Fruit fly (Drosophila melanogaster): ENCODE results near the gene Snoo.

DNA sequence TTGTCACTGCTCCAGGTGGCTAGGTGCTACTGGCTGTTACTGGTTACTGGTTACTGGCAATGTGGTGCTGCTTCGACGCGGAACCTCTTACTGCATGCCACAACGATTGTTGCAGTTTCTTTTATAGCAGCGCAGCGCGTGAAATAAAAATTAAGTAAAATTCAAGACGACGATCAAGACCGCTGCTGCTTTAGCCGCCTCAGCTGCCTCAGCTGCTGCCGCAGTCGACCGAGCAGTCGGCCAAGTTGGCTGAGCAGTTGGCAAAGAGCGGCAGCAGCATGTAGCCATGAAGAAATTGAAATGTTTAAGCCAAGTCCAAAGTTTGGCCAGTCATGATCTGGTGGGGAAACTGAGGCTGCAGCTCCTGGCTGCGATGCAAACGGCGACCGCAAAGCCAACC is 123.3 kb downstream of the Snoo start, which contains the start of gene TwdlE:
- TF ChIP-seq CG10209 (GFP tag; optimal IDR thresholded peaks at IDR 0.05): no peak
- no peak for TF ChIP-seq row (GFP tag; IDR thresholded peaks at IDR 0.05)
- TF ChIP-seq kah (GFP tag; optimal IDR thresholded peaks at IDR 0.05): no peak
- no peak for TF ChIP-seq org-1 (GFP tag; optimal IDR thresholded peaks at IDR 0.05)

All from whole organism, embryonic.